Worm (Caenorhabditis elegans): ENCODE results near the gene scav-4.

scav-4 gene

DNA sequence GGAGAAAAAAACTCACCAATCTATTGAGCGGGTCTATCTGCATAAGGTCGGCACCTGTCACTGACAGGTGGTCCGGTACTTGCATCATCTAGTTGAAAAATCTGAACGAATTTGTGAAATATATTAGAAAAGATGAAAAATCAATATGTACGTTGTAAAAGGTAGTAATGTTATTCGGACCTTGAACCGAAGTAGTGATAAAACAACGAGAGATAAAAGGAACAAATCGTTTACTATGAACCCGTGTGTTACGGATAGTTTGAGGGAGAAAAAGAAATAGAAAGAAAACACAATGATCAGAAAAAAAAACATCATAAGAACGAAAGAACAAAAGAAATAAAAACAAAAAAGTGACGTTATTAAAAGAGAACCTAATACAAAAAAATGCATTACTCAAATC lies 5.5 kb downstream of the scav-4 start, which contains the start of gene mff-1:
Gene mff-1, minus strand, starts transcription at position 101 of the 400 bp plus-strand sequence.
- no peak for TF ChIP-seq Y48G9A.11 (GFP tag; IDR thresholded peaks at IDR 0.05)
- no peak for TF ChIP-seq ceh-20 (GFP tag; IDR thresholded peaks at IDR 0.05)
- no peak for TF ChIP-seq daf-19 (GFP tag; conservative IDR thresholded peaks at IDR 0.05)

- TF ChIP-seq T20F7.1 (GFP tag; optimal IDR thresholded peaks at IDR 0.05) (peak; percentile 88), mes-2 (tag; optimal IDR thresholded peaks at IDR 0.05; ENCODE audit: poor library complexity, severe bottlenecking) (peak; percentile 38), daf-16 (GFP tag; optimal IDR thresholded peaks at IDR 0.05) (no peak), daf-16 (tag; optimal IDR thresholded peaks at IDR 0.05) (peak; percentile 73), hlh-11 (tag; optimal IDR thresholded peaks at IDR 0.05) (peak; percentile 12), aha-1 (tag) (no peak), dmd-6 (GFP tag; IDR thresholded peaks at IDR 0.05) (no peak; the same call in 1 of the 2 replicates), mep-1 (tag; optimal IDR thresholded peaks at IDR 0.05) (peak; percentile 53), hlh-30 (tag; optimal IDR thresholded peaks at IDR 0.05; ENCODE audit: insufficient read depth) (peak; percentile 29), lin-38 (GFP tag; IDR thresholded peaks at IDR 0.05) (no peak), dve-1 (tag; optimal IDR thresholded peaks at IDR 0.05; ENCODE audit: insufficient read depth) (peak; percentile 40), rbr-2 (tag; optimal IDR thresholded peaks at IDR 0.05) (peak; percentile 3), lin-29 (GFP tag; IDR thresholded peaks at IDR 0.05) (no peak), lsy-2 (tag; optimal IDR thresholded peaks at IDR 0.05) (peak in 1 of 2 experiments; percentile 52), ctbp-1 (GFP tag; IDR thresholded peaks at IDR 0.05) (no peak), hmg-1.1 (GFP tag; IDR thresholded peaks at IDR 0.05) (peak; percentile 49; the same call in 1 of the 2 replicates)
Measured at ce11 chrX:12989205-12989604, 7.6 kb downstream of the scav-4 start, which contains the start of gene F11C1.7. Gene F11C1.7 (plus strand): TSS chrX:12989344.

DNA sequence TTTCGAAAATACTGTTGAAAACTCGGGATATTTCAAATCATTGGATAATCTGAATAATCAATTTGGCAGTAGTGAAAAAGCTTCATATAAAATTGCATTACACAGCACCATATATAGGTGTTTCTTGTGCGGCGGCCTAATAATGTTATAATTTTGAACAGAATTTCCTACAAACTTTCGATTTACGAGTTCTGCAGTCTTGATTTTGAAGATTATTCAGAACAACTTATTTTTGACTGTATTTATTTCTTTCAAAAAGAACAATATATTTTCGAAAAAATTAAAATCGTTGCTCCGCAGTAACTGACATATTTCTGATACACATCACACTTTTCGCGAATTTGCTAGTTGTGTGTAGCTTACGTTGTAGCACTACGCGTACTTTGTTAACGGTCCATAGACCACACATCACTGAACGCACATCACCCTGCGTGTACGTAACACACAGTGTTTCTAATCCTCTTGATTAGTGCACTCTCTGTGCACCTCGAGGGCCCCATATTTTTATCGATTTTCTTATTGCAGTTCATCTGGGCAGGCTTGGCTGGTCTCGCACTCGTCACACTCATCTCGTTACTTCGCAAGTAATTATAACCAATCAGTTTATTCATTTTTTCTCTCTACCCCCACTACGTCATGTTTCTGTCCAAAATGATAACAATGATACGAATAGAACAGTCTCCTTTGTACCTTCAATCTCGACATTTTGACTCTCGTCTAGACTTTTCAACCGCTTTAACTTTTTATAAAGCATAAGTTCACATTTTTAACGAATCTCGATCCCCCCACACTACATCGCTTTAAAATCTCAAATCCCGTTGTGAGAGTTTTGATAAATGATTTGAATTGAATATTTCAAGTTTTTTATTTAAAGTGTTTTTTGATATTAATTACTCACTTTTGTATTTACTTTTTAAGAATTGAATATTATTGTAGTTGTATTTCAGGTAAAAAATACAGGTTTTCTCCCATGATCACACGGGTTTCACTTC lies 9.2 kb downstream of the scav-4 start, which contains the start of the genes F11C1.1 and vwa-8:
Gene F11C1.1, minus strand, starts transcription at position 51 of the 992 bp plus-strand sequence.
Gene vwa-8, plus strand, starts transcription at position 942 of the 992 bp plus-strand sequence.
- TF ChIP-seq dve-1 (tag; optimal IDR thresholded peaks at IDR 0.05; ENCODE audit: insufficient read depth): peak; percentile 46
- peak; percentile 49 for TF ChIP-seq T20F7.1 (GFP tag; optimal IDR thresholded peaks at IDR 0.05)
- TF ChIP-seq ceh-82 (tag; optimal IDR thresholded peaks at IDR 0.05): no peak
- TF ChIP-seq nhr-48 (tag; optimal IDR thresholded peaks at IDR 0.05): peak; percentile 58
- peak; percentile 36 for TF ChIP-seq mep-1 (tag; optimal IDR thresholded peaks at IDR 0.05)
- TF ChIP-seq arid-1 (GFP tag; conservative IDR thresholded peaks at IDR 0.05): 0 out of 2 replicates have a peak, but pooled peaks have one; percentile 28
- TF ChIP-seq nhr-10 (tag; optimal IDR thresholded peaks at IDR 0.05): peak; percentile 89
- no peak for TF ChIP-seq tra-1 (GFP tag; IDR thresholded peaks at IDR 0.05)
- TF ChIP-seq hmg-1.1 (GFP tag; IDR thresholded peaks at IDR 0.05): no peak
- TF ChIP-seq lin-38 (GFP tag; IDR thresholded peaks at IDR 0.05): 0 out of 2 replicates have a peak, but pooled peaks have one; percentile 28
- peak; percentile 82 for TF ChIP-seq nhr-25 (tag; optimal IDR thresholded peaks at IDR 0.05; ENCODE audit: borderline replicate concordance, insufficient read depth)
- peak in 1 of 2 experiments; percentile 24 for TF ChIP-seq lsy-2 (tag; optimal IDR thresholded peaks at IDR 0.05)
- peak; percentile 65 for TF ChIP-seq hlh-11 (tag; optimal IDR thresholded peaks at IDR 0.05)
- no peak for TF ChIP-seq vab-7 (GFP tag; IDR thresholded peaks at IDR 0.05)
- TF ChIP-seq dmd-6 (GFP tag; IDR thresholded peaks at IDR 0.05): peak; percentile 46; the same call in 1 of the 2 replicates
- peak; percentile 25 for TF ChIP-seq nhr-28 (tag; optimal IDR thresholded peaks at IDR 0.05)
- peak in 1 of 2 experiments; percentile 18 for TF ChIP-seq daf-16 (GFP tag; optimal IDR thresholded peaks at IDR 0.05)
- TF ChIP-seq daf-16 (tag; optimal IDR thresholded peaks at IDR 0.05): peak; percentile 53
- TF ChIP-seq mes-2 (tag; optimal IDR thresholded peaks at IDR 0.05; ENCODE audit: poor library complexity, severe bottlenecking): peak; percentile 30
- TF ChIP-seq aha-1 (tag): peak; percentile 98
- TF ChIP-seq hlh-30 (tag; optimal IDR thresholded peaks at IDR 0.05; ENCODE audit: insufficient read depth): peak; percentile 79
- TF ChIP-seq ceh-20 (GFP tag; IDR thresholded peaks at IDR 0.05): peak; percentile 74
- TF ChIP-seq ceh-62 (tag; optimal IDR thresholded peaks at IDR 0.05): no peak
- TF ChIP-seq T26A8.4 (GFP tag; IDR thresholded peaks at IDR 0.05): peak; percentile 64; the same call in 1 of the 2 replicates
- peak; percentile 14 for TF ChIP-seq mxl-3 (GFP tag; optimal IDR thresholded peaks at IDR 0.05)
- 0 out of 2 replicates have a peak, but pooled peaks have one; percentile 63 for TF ChIP-seq saeg-2 (GFP tag; IDR thresholded peaks at IDR 0.05)
- TF ChIP-seq nhr-6 (tag; optimal IDR thresholded peaks at IDR 0.05): peak; percentile 74

Data from whole organism, L4 larva.